Fruit fly (Drosophila melanogaster): ENCODE data around the gene JMJD7.

- TF ChIP-seq CG8478 (optimal IDR thresholded peaks at IDR 0.05): no peak
- TF ChIP-seq CTCF (optimal IDR thresholded peaks at IDR 0.05): no peak
Observed at dm6 chr3L:13433522-13433921, 16.6 kb downstream of the JMJD7 start.
